Worm (Caenorhabditis elegans): ENCODE data around the gene srx-74.
A peak's percentile ranks its signal among the peaks of the same experiment; 100 is the strongest.

Gene srx-74

DNA sequence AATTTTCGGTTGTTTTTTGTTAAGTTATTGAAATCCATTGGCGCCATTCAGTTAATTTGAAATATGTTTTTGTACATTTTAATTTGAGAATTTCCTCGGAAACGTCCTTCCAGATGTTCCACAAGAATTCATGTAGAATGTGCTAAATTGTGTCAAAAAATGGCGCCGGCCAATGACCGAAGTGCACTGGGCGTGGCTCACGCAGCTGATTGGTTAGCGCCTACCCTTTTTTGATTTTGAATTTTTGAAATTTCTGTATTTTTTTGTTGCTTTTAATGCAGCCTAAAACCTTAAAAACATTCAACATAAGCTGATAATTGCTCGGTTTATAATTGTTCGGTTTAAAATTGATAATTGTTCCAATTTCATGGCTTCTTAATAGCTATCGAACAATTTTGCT lies 14.5 kb upstream of the srx-74 start:
- TF ChIP-seq hmg-4 (GFP tag; optimal IDR thresholded peaks at IDR 0.05) = no peak
- no peak for TF ChIP-seq hmbx-1 (tag; optimal IDR thresholded peaks at IDR 0.05)

DNA sequence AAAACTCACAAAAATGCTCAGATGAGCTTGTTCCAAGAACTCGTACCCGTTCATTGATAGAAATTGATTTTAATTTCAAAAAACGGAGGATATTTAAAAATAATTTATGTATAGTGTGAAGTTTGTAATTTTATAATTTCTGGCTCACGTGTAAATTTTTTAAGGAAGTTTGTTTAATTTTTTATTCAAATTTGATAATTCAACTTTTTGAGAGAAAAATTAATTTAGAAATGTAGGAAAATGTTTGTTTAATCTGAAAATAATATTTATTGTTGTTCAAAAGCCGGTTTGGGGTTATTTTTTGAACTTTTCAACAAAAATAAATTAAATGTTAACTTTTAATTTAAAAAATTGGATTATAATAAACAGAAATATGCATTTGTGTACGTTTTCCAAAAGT lies 13.8 kb upstream of the srx-74 start, which contains the start of gene K03B4.6:
Gene K03B4.6, minus strand, starts transcription at position 101 of the 400 bp plus-strand sequence.
- TF ChIP-seq sea-1 (GFP tag; conservative IDR thresholded peaks at IDR 0.05) (no peak), ceh-36 (tag; optimal IDR thresholded peaks at IDR 0.05) (no peak), ets-7 (tag; optimal IDR thresholded peaks at IDR 0.05) (no peak), flt-1 (GFP tag; IDR thresholded peaks at IDR 0.05) (no peak), F13C5.2 (tag; optimal IDR thresholded peaks at IDR 0.05) (no peak), pes-1 (GFP tag; IDR thresholded peaks at IDR 0.05) (no peak), hnd-1 (tag; optimal IDR thresholded peaks at IDR 0.05) (no peak), tbx-37 (GFP tag; conservative IDR thresholded peaks at IDR 0.05) (no peak), tra-4 (tag; optimal IDR thresholded peaks at IDR 0.05) (no peak), B0310.2 (tag; optimal IDR thresholded peaks at IDR 0.05) (no peak), hmbx-1 (tag; optimal IDR thresholded peaks at IDR 0.05) (no peak)

DNA sequence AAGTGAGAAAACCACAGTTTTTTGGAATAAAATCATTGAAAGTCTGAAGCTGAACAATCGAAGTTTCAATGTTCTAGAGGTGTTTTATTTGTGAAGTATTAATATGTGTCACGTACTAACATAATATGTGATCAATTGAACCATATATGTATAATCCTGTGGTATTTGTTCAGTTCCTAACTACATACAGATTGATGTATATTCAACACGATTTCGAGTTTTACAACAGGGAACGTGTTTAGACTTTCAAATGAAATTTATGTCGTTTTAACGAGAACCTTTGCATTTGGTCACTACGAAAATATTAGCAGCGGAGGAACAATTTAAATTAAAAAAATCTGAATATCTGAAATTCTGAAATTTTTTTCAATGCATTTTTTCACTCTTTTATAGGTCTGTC lies 12.2 kb upstream of the srx-74 start, which contains the start of gene K03B4.8:
Gene K03B4.8, minus strand, starts transcription at position 101 of the 400 bp plus-strand sequence.
- TF ChIP-seq tbx-11 (GFP tag; IDR thresholded peaks at IDR 0.05) (no peak), hmg-4 (GFP tag; optimal IDR thresholded peaks at IDR 0.05) (no peak)

DNA sequence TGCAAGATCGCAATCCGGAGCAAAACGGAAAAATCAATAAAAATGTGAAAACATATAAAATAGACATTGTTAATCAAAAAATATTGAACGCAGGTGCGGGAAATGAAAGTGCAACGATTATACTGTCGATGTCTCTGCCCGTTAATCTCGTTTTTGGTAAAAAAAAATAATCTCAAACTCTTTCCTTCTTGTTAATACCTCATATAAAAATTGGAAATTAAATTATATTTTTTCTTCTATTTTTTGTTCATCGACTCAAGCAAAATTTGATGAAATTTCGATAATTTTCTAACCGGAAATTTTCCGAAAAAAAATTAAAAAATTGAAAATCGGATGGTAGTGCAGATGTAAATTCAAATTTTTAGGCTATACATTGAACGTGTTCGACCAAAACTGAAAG lies 10.2 kb upstream of the srx-74 start, which contains the start of gene K03B4.9:
Gene K03B4.9, minus strand, starts transcription at position 101 of the 400 bp plus-strand sequence.
- no peak for TF ChIP-seq hmbx-1 (tag; optimal IDR thresholded peaks at IDR 0.05)
- TF ChIP-seq ceh-36 (tag; optimal IDR thresholded peaks at IDR 0.05) = no peak
- TF ChIP-seq B0310.2 (tag; optimal IDR thresholded peaks at IDR 0.05) = no peak
- TF ChIP-seq tbx-37 (GFP tag; conservative IDR thresholded peaks at IDR 0.05) = no peak
- no peak for TF ChIP-seq hmg-4 (GFP tag; optimal IDR thresholded peaks at IDR 0.05)
- TF ChIP-seq ama-1 (optimal IDR thresholded peaks at IDR 0.05) = no peak
- TF ChIP-seq scrt-1 (GFP tag; IDR thresholded peaks at IDR 0.05) = no peak
- TF ChIP-seq ceh-13 (GFP tag; optimal IDR thresholded peaks at IDR 0.05) = no peak
- no peak for TF ChIP-seq F13C5.2 (tag; optimal IDR thresholded peaks at IDR 0.05)
- TF ChIP-seq tbx-11 (GFP tag; IDR thresholded peaks at IDR 0.05) = no peak
- TF ChIP-seq ets-7 (tag; optimal IDR thresholded peaks at IDR 0.05) = no peak
- no peak for TF ChIP-seq pes-1 (GFP tag; IDR thresholded peaks at IDR 0.05)

DNA sequence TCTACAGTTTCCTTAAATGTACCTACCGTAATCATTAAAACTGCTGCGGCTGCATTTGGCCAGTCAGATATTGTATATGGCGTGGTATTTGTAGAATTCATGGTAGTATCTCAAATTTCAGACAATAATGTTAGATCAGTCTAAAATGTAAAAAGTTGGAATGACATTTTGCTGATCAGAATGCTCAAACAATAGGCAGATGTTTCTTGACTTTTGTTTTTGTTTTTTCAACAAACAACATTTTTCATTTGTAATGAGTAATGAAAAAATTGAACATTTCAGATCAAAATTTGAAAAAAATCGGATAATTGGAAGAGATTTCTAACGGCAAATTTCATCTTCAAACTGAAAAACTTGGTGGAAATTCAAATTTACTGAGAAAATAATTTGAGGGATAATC lies 6.3 kb upstream of the srx-74 start, which contains the start of gene srx-77:
Gene srx-77, minus strand, starts transcription at position 101 of the 400 bp plus-strand sequence.
- no peak for TF ChIP-seq tbx-11 (GFP tag; IDR thresholded peaks at IDR 0.05)
- TF ChIP-seq aly-1 (tag; optimal IDR thresholded peaks at IDR 0.05) = no peak
- no peak for TF ChIP-seq ceh-13 (GFP tag; optimal IDR thresholded peaks at IDR 0.05)
- no peak for TF ChIP-seq hmbx-1 (tag; optimal IDR thresholded peaks at IDR 0.05)
- TF ChIP-seq pes-1 (GFP tag; IDR thresholded peaks at IDR 0.05) = no peak
- no peak for TF ChIP-seq scrt-1 (GFP tag; IDR thresholded peaks at IDR 0.05)
- no peak for TF ChIP-seq sea-1 (GFP tag; conservative IDR thresholded peaks at IDR 0.05)
- TF ChIP-seq flt-1 (GFP tag; IDR thresholded peaks at IDR 0.05) = no peak
- no peak for TF ChIP-seq ama-1 (optimal IDR thresholded peaks at IDR 0.05)
- TF ChIP-seq hnd-1 (tag; optimal IDR thresholded peaks at IDR 0.05) = no peak
- TF ChIP-seq B0310.2 (tag; optimal IDR thresholded peaks at IDR 0.05) = no peak
- TF ChIP-seq F13C5.2 (tag; optimal IDR thresholded peaks at IDR 0.05) = no peak
- no peak for TF ChIP-seq hmg-4 (GFP tag; optimal IDR thresholded peaks at IDR 0.05)
- TF ChIP-seq ets-7 (tag; optimal IDR thresholded peaks at IDR 0.05) = no peak

DNA sequence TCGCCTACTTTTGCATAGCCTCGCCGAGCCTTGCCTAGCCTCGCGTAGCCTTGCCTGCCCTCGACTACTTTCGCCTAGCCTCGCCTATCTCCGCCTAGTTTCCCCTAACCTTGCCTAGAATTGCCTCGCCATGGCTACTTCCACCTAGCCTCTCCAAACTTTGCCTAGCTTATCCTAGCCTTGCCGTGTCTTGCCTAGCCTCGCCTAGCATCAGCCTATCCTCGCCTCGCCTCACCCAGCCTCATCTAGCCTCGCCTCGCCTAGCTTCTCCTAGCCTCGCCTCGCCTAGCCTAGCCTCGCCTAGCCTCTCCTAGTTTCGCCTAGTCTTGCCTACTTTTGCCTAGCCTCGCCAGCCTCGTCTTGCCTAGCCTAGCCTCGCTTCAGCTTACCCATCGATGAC lies 4.8 kb upstream of the srx-74 start:
- TF ChIP-seq hmbx-1 (tag; optimal IDR thresholded peaks at IDR 0.05) = no peak
- TF ChIP-seq aly-1 (tag; optimal IDR thresholded peaks at IDR 0.05) = peak; percentile 19
- no peak for TF ChIP-seq ceh-36 (tag; optimal IDR thresholded peaks at IDR 0.05)
- TF ChIP-seq tbx-37 (GFP tag; conservative IDR thresholded peaks at IDR 0.05) = no peak
- TF ChIP-seq sea-1 (GFP tag; conservative IDR thresholded peaks at IDR 0.05) = no peak
- TF ChIP-seq pes-1 (GFP tag; IDR thresholded peaks at IDR 0.05) = no peak

DNA sequence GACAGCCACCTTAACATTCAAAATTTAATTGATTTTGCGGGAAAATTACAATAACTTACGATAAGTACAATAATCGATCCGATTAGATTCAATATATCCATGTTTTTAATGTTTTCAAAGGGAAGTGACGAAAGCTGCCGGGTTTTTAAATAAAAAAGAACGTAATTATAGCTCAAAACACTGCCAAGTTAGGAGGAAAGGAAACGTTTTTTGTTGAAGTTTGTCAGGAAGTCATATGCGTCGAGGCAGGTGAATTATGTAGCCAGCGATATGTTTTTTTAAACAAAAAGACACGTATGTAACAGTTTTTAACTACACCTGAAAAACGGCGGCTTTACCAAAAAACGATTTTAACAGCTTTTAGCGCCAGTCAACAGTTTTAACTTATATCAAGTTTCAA lies 3.4 kb upstream of the srx-74 start, which contains the start of gene srx-73:
Gene srx-73, minus strand, starts transcription at position 101 of the 400 bp plus-strand sequence.
- TF ChIP-seq tra-4 (tag; optimal IDR thresholded peaks at IDR 0.05) = no peak
- TF ChIP-seq ets-7 (tag; optimal IDR thresholded peaks at IDR 0.05) = no peak
- TF ChIP-seq aly-1 (tag; optimal IDR thresholded peaks at IDR 0.05) = no peak
- no peak for TF ChIP-seq ceh-36 (tag; optimal IDR thresholded peaks at IDR 0.05)
- no peak for TF ChIP-seq ceh-13 (GFP tag; optimal IDR thresholded peaks at IDR 0.05)
- TF ChIP-seq hnd-1 (tag; optimal IDR thresholded peaks at IDR 0.05) = no peak
- TF ChIP-seq sea-1 (GFP tag; conservative IDR thresholded peaks at IDR 0.05) = no peak
- TF ChIP-seq hmg-4 (GFP tag; optimal IDR thresholded peaks at IDR 0.05) = no peak
- no peak for TF ChIP-seq hmbx-1 (tag; optimal IDR thresholded peaks at IDR 0.05)
- no peak for TF ChIP-seq tbx-11 (GFP tag; IDR thresholded peaks at IDR 0.05)
- TF ChIP-seq pes-1 (GFP tag; IDR thresholded peaks at IDR 0.05) = no peak
- no peak for TF ChIP-seq flt-1 (GFP tag; IDR thresholded peaks at IDR 0.05)
- TF ChIP-seq ama-1 (optimal IDR thresholded peaks at IDR 0.05) = no peak
- no peak for TF ChIP-seq tbx-37 (GFP tag; conservative IDR thresholded peaks at IDR 0.05)

DNA sequence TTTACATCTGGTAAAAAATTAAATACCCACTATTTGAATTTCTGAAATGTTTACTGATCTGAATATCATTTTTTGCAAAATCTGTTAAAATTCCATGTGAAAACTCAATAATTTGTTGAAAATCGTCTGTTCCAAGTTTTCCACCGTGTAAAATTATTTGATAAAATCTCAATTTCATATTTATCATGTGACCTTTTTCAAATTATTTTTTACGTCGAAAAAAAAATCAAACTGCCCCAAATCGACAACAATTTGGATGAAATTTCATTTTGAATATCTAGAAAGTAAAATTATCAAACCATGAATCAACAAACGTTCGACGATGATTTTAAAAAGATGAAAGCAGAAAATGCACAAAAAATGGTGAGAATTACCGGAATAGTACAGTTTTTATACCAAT lies 7.1 kb downstream of the srx-74 start, which contains the start of gene F41F3.9:
Gene F41F3.9, plus strand, starts transcription at position 301 of the 400 bp plus-strand sequence.
- TF ChIP-seq B0310.2 (tag; optimal IDR thresholded peaks at IDR 0.05) (no peak), F13C5.2 (tag; optimal IDR thresholded peaks at IDR 0.05) (no peak), tbx-11 (GFP tag; IDR thresholded peaks at IDR 0.05) (no peak), hmbx-1 (tag; optimal IDR thresholded peaks at IDR 0.05) (no peak), scrt-1 (GFP tag; IDR thresholded peaks at IDR 0.05) (no peak), ets-7 (tag; optimal IDR thresholded peaks at IDR 0.05) (no peak), tra-4 (tag; optimal IDR thresholded peaks at IDR 0.05) (no peak), ceh-36 (tag; optimal IDR thresholded peaks at IDR 0.05) (no peak), hmg-4 (GFP tag; optimal IDR thresholded peaks at IDR 0.05) (no peak), aly-1 (tag; optimal IDR thresholded peaks at IDR 0.05) (no peak), ceh-13 (GFP tag; optimal IDR thresholded peaks at IDR 0.05) (no peak)
